Worm (Caenorhabditis elegans) whole organism, late embryonic: Measurements from ENCODE around the gene bus-2.

Experiments
- C38D4.7 ChIP-seq: fragments of 200-800 bp; sonication (Bioruptor generic); optimal IDR thresholded peaks from 2 replicates; lab custom pipeline; 2018; ENCODE audit warnings: mild to moderate bottlenecking, missing genetic modification characterization, moderate library complexity, missing compliant biosample characterization
- F13H6.1 ChIP-seq: sonication (generic microtip); optimal IDR thresholded peaks from 2 replicates; lab custom pipeline; 2016; ENCODE audit warnings: missing genetic modification characterization, missing compliant biosample characterization
- K09A11.1 ChIP-seq: sonication (generic microtip); optimal IDR thresholded peaks from 2 replicates; lab custom pipeline; 2017; ENCODE audit warnings: antibody characterized with exemption, mild to moderate bottlenecking, missing genetic modification characterization, missing compliant biosample characterization; ENCODE audit not compliant: insufficient read depth
- T23F11.4 ChIP-seq: fragments of 200-800 bp; sonication (Bioruptor generic); optimal IDR thresholded peaks from 2 replicates; lab custom pipeline; 2018; ENCODE audit warnings: mild to moderate bottlenecking, missing genetic modification characterization, missing compliant biosample characterization
- Y22D7AL.16 ChIP-seq: sonication (generic microtip); optimal IDR thresholded peaks from 2 replicates; lab custom pipeline; 2016; ENCODE audit warnings: missing genetic modification characterization, missing compliant biosample characterization
- ceh-18 ChIP-seq: sonication (generic microtip); optimal IDR thresholded peaks from 2 replicates; lab custom pipeline; 2016; ENCODE audit warnings: missing genetic modification characterization, missing compliant biosample characterization
- ceh-19 ChIP-seq: fragments of 200-800 bp; sonication (Bioruptor generic); optimal IDR thresholded peaks from 2 replicates; lab custom pipeline; 2018; ENCODE audit warnings: mild to moderate bottlenecking, missing genetic modification characterization, missing compliant biosample characterization
- ceh-22 ChIP-seq: sonication (generic microtip); optimal IDR thresholded peaks from 2 replicates; lab custom pipeline; 2017; ENCODE audit warnings: missing biosample characterization, missing genetic modification characterization
- ceh-31 ChIP-seq: sonication (generic microtip); optimal IDR thresholded peaks from 2 replicates; lab custom pipeline; 2016; ENCODE audit warnings: missing genetic modification characterization, missing compliant biosample characterization
- ceh-45 ChIP-seq: fragments of 200-800 bp; sonication (Bioruptor generic); IDR thresholded peaks from 2 replicates; pipeline ENCODE4 v1.3.6; 2022; ENCODE audit warnings: missing genetic modification reagents, missing genetic modification characterization, missing compliant biosample characterization
- ceh-48 ChIP-seq: sonication (generic microtip); optimal IDR thresholded peaks from 2 replicates; lab custom pipeline; 2016; ENCODE audit warnings: missing genetic modification characterization, inconsistent platforms, missing compliant biosample characterization
- ceh-6 ChIP-seq: fragments of 200-800 bp; sonication (Bioruptor generic); optimal IDR thresholded peaks from 2 replicates; lab custom pipeline; 2018; ENCODE audit warnings: mild to moderate bottlenecking, missing genetic modification characterization, missing compliant biosample characterization
- ceh-9 ChIP-seq: sonication (generic microtip); optimal IDR thresholded peaks from 2 replicates; lab custom pipeline; 2016; ENCODE audit warnings: mild to moderate bottlenecking, missing genetic modification characterization, inconsistent platforms, missing compliant biosample characterization
- che-1 ChIP-seq: sonication (generic microtip); optimal IDR thresholded peaks from 2 replicates; lab custom pipeline; 2016; ENCODE audit warnings: mild to moderate bottlenecking, missing genetic modification characterization, missing compliant biosample characterization
- dmd-4 ChIP-seq: sonication (generic microtip); optimal IDR thresholded peaks from 2 replicates; lab custom pipeline; 2016; ENCODE audit warnings: borderline replicate concordance, missing genetic modification characterization, missing compliant biosample characterization
- dve-1 ChIP-seq: sonication (generic microtip); optimal IDR thresholded peaks from 2 replicates; lab custom pipeline; 2017; ENCODE audit warnings: antibody characterized with exemption, mild to moderate bottlenecking, missing genetic modification characterization, missing compliant biosample characterization
- elt-2 ChIP-seq: sonication (generic microtip); optimal IDR thresholded peaks from 2 replicates; lab custom pipeline; 2016; ENCODE audit warnings: missing genetic modification reagents, missing genetic modification characterization, missing compliant biosample characterization
- ets-4 ChIP-seq: sonication (generic microtip); optimal IDR thresholded peaks from 2 replicates; lab custom pipeline; 2016; ENCODE audit warnings: missing genetic modification characterization, missing compliant biosample characterization
- fkh-10 ChIP-seq: fragments of 150-350 bp; optimal IDR thresholded peaks from 2 replicates; lab custom pipeline; 2014; ENCODE audit warnings: missing biosample characterization, missing genetic modification reagents, missing genetic modification characterization
- fkh-6 ChIP-seq: sonication (generic microtip); optimal IDR thresholded peaks from 2 replicates; lab custom pipeline; 2016; ENCODE audit warnings: missing genetic modification characterization, missing compliant biosample characterization
- gmeb-2 ChIP-seq: sonication (generic microtip); optimal IDR thresholded peaks from 2 replicates; lab custom pipeline; 2016; ENCODE audit warnings: missing genetic modification characterization, inconsistent platforms, missing compliant biosample characterization
- hlh-30 ChIP-seq: sonication (generic microtip); optimal IDR thresholded peaks from 2 replicates; lab custom pipeline; 2017; ENCODE audit warnings: antibody characterized with exemption, missing genetic modification characterization, missing compliant biosample characterization; ENCODE audit not compliant: insufficient read depth
- hlh-6 ChIP-seq: sonication (generic microtip); optimal IDR thresholded peaks from 2 replicates; lab custom pipeline; 2016; ENCODE audit warnings: missing genotype, missing genetic modification characterization, missing compliant biosample characterization
- lim-6 ChIP-seq: sonication (generic microtip); optimal IDR thresholded peaks from 2 replicates; lab custom pipeline; 2016; ENCODE audit warnings: missing genetic modification characterization, missing compliant biosample characterization
- lin-11 ChIP-seq: fragments of 200-800 bp; sonication (Bioruptor generic); optimal IDR thresholded peaks from 2 replicates; lab custom pipeline; 2018; ENCODE audit warnings: mild to moderate bottlenecking, missing genetic modification characterization, missing compliant biosample characterization
- mec-3 ChIP-seq: sonication (generic microtip); optimal IDR thresholded peaks from 2 replicates; lab custom pipeline; 2016; ENCODE audit warnings: borderline replicate concordance, missing genetic modification characterization, missing compliant biosample characterization
- nfya-1 ChIP-seq: sonication (generic microtip); optimal IDR thresholded peaks from 2 replicates; lab custom pipeline; 2017; ENCODE audit warnings: missing genetic modification characterization, mild to moderate bottlenecking, missing compliant biosample characterization, antibody characterized with exemption, moderate library complexity
- npax-4 ChIP-seq: sonication (generic microtip); optimal IDR thresholded peaks from 2 replicates; lab custom pipeline; 2016; ENCODE audit warnings: missing genetic modification characterization, missing compliant biosample characterization
- odd-2 ChIP-seq: sonication (generic microtip); optimal IDR thresholded peaks from 2 replicates; lab custom pipeline; 2017; ENCODE audit warnings: antibody characterized with exemption, mild to moderate bottlenecking, missing genetic modification characterization, missing compliant biosample characterization
- pag-3 ChIP-seq: sonication (generic microtip); optimal IDR thresholded peaks from 2 replicates; lab custom pipeline; 2016; ENCODE audit warnings: missing compliant biosample characterization, missing genetic modification characterization, borderline replicate concordance
- pha-4 ChIP-seq: fragments of 150-350 bp; optimal IDR thresholded peaks from 2 replicates; lab custom pipeline; 2018; ENCODE audit warnings: missing biosample characterization, missing genetic modification reagents, missing genetic modification characterization
- ref-2 ChIP-seq: sonication (generic microtip); optimal IDR thresholded peaks from 2 replicates; lab custom pipeline; 2016; ENCODE audit warnings: missing genetic modification characterization, missing compliant biosample characterization
- sdc-2 ChIP-seq: sonication (generic microtip); optimal IDR thresholded peaks from 2 replicates; lab custom pipeline; 2016; ENCODE audit warnings: missing genotype, missing genetic modification characterization, missing compliant biosample characterization
- sox-2 ChIP-seq: fragments of 200-800 bp; sonication (Bioruptor generic); IDR thresholded peaks from 2 replicates; pipeline ENCODE4 v1.3.6; 2022; ENCODE audit warnings: missing genetic modification reagents, missing genetic modification characterization, missing compliant biosample characterization
- tbx-2 ChIP-seq: sonication (generic microtip); optimal IDR thresholded peaks from 2 replicates; lab custom pipeline; 2016; ENCODE audit warnings: missing genetic modification characterization, missing compliant biosample characterization
- tbx-7 ChIP-seq: sonication (generic microtip); optimal IDR thresholded peaks from 2 replicates; lab custom pipeline; 2016; ENCODE audit warnings: missing genotype, missing genetic modification characterization, missing compliant biosample characterization
- unc-42 ChIP-seq: sonication (generic microtip); optimal IDR thresholded peaks from 2 replicates; lab custom pipeline; 2016; ENCODE audit warnings: missing genotype, missing genetic modification characterization, missing compliant biosample characterization
- unc-55 ChIP-seq: sonication (generic microtip); optimal IDR thresholded peaks from 2 replicates; lab custom pipeline; 2017; ENCODE audit warnings: missing biosample characterization, missing genetic modification reagents, missing genetic modification characterization
- unc-86 ChIP-seq: sonication (generic microtip); optimal IDR thresholded peaks from 2 replicates; lab custom pipeline; 2016; ENCODE audit warnings: missing genetic modification characterization, missing compliant biosample characterization
- zip-5 ChIP-seq: sonication (generic microtip); optimal IDR thresholded peaks from 2 replicates; lab custom pipeline; 2016; ENCODE audit warnings: missing genetic modification characterization, missing compliant biosample characterization
- ztf-16 ChIP-seq: sonication (generic microtip); optimal IDR thresholded peaks from 2 replicates; lab custom pipeline; 2017; ENCODE audit warnings: missing genetic modification characterization, missing compliant biosample characterization

bus-2 gene

DNA sequence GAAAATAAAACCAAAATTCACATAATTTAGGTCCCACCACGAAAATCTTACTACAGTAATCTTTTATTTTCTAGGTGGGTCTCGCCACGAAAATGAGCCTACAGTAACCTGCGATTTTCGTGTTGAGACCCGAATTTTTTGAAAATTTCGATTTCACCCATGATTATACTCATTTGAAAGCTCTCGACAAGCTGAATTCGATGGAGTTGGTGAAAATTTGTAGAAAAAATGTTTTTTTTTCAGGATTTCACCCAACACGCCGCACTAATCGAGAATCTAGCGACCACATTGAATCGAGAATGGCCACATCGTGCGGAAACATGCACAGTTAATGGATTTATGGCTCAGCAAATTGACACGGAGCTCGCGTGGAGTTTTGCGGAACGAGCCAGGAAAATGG is 36.8 kb upstream of the bus-2 start:
- no peak for TF ChIP-seq che-1 (tag; lab: Kevin White, UChicago)
- TF ChIP-seq odd-2 (tag; lab: Kevin White, UChicago), result no peak
- no peak for TF ChIP-seq ceh-18
- TF ChIP-seq unc-86 (tag; lab: Kevin White, UChicago), result no peak
- TF ChIP-seq gmeb-2 (tag; lab: Kevin White, UChicago), result no peak
- no peak for TF ChIP-seq sox-2 (GFP tag; lab: Robert Waterston, UW)
- TF ChIP-seq lim-6, result no peak
- TF ChIP-seq T23F11.4 (GFP tag; lab: Kevin White, UChicago), result no peak
- no peak for TF ChIP-seq ceh-22 (tag; lab: Kevin White, UChicago)
- TF ChIP-seq ceh-6 (GFP tag; lab: Kevin White, UChicago), result no peak

DNA sequence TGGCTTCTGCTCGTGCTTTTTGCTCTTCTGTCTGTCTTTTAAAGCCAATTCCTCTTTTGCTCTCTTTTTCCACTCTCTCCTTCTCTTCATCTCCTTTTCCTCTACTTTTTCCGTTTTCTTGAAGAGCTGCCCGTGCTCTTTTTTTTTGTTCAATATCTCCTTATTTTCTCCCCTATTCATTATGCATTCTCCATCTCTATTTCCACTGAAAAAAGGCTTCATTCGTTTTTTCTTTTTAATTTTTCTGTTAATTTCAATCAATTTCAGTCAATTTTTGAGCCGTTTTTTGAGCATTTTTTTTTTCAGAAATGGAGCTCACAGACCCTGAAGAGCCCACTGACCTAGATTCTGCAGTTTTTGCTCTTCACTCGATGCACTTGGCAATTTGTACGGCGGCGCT is 27.3 kb upstream of the bus-2 start, which contains the start of gene Y41D4B.1:
TSS of gene Y41D4B.1 (plus strand) at position 301 of the 400 bp plus-strand sequence.
- no peak for TF ChIP-seq lin-11 (tag; lab: Kevin White, UChicago)
- TF ChIP-seq nfya-1 (tag; lab: Kevin White, UChicago), result no peak
- TF ChIP-seq ets-4 (tag; lab: Kevin White, UChicago), result no peak
- TF ChIP-seq hlh-6 (tag; lab: Kevin White, UChicago), result no peak
- no peak for TF ChIP-seq che-1 (tag; lab: Kevin White, UChicago)
- TF ChIP-seq odd-2 (tag; lab: Kevin White, UChicago), result no peak
- no peak for TF ChIP-seq tbx-7
- no peak for TF ChIP-seq pag-3 (tag; lab: Kevin White, UChicago)
- no peak for TF ChIP-seq elt-2 (tag; lab: Kevin White, UChicago)
- no peak for TF ChIP-seq fkh-6
- no peak for TF ChIP-seq dve-1 (tag; lab: Kevin White, UChicago)
- TF ChIP-seq Y22D7AL.16 (tag; lab: Kevin White, UChicago), result no peak

DNA sequence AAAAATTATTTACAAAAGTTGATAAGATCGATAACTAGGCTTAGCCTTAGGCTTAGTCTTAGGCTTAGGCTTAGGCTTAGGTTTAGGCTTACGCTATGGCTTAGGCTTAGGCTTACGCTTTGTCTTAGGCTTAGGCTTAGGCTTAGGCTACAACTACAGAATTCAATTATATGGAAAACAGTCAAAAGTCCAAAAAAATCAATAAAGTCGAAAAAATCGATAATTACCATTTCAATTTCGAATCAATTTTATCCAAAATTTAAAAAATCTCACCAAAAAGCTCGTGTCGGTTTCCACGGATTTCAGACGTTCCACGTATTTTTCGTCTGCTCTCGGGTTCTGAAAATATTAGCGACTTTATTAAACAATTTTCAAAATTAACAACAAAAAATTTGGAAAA is 22.8 kb upstream of the bus-2 start:
- TF ChIP-seq lim-6 (no peak), dmd-4 (tag; lab: Kevin White, UChicago) (no peak), hlh-30 (tag; lab: Kevin White, UChicago) (no peak), ceh-22 (tag; lab: Kevin White, UChicago) (no peak), nfya-1 (tag; lab: Kevin White, UChicago) (no peak), fkh-10 (GFP tag; lab: Kevin White, UChicago) (no peak), Y22D7AL.16 (tag; lab: Kevin White, UChicago) (no peak), unc-42 (no peak), ceh-9 (no peak), ceh-31 (no peak), ztf-16 (no peak), ceh-48 (tag; lab: Kevin White, UChicago) (no peak), tbx-2 (tag; lab: Kevin White, UChicago) (no peak), hlh-6 (tag; lab: Kevin White, UChicago) (no peak)
- TF ChIP-seq, all 69 proteins: peak for 0

DNA sequence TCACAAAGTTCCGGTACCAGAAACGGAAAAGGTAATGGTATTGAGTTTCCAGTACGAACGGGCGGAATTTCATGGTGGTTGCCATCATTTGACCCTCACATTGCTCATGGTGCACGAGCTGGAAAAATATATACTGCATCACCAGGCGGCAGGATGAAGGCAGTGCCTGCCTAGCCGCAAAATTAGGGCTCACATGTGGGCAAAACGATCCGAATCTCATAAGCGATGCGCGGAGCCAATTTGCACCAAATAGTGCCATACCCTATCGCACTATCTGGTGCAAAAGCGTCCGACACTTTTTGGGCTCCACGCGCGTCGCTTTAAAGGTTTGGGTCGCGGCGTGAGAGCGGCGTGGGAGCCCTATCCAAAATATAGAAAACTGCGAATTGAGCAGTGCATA is 20.5 kb upstream of the bus-2 start:
- TF ChIP-seq C38D4.7 (GFP tag; lab: Kevin White, UChicago) (no peak), fkh-6 (no peak), ceh-9 (no peak), fkh-10 (GFP tag; lab: Kevin White, UChicago) (no peak), sdc-2 (no peak), unc-86 (tag; lab: Kevin White, UChicago) (no peak), unc-55 (no peak), ref-2 (tag; lab: Kevin White, UChicago) (no peak), ceh-19 (no peak), F13H6.1 (tag; lab: Kevin White, UChicago) (no peak), K09A11.1 (no peak), odd-2 (tag; lab: Kevin White, UChicago) (no peak), ceh-45 (GFP tag; lab: Robert Waterston, UW) (no peak), zip-5 (tag; lab: Kevin White, UChicago) (no peak), npax-4 (tag; lab: Kevin White, UChicago) (no peak), mec-3 (tag; lab: Kevin White, UChicago) (no peak), pha-4 (tag; lab: Kevin White, UChicago) (no peak)
